Worm (Caenorhabditis elegans) whole organism, L3 larva: ENCODE results near the gene K12D12.4.

ENCODE experiments used
- R02D3.7 ChIP-seq: fragments of 150-350 bp; optimal IDR thresholded peaks from 2 replicates; lab custom pipeline; 2014; ENCODE audit warnings: missing biosample characterization, missing genetic modification characterization
- ZK546.5 ChIP-seq: sonication (generic microtip); optimal IDR thresholded peaks from 2 replicates; lab custom pipeline; 2017; ENCODE audit warnings: missing biosample characterization, missing genetic modification characterization
- aly-2 ChIP-seq: fragments of 150-350 bp; optimal IDR thresholded peaks from 2 replicates; lab custom pipeline; 2014; ENCODE audit warnings: missing biosample characterization, missing genetic modification characterization
- ceh-28 ChIP-seq: fragments of 150-350 bp; optimal IDR thresholded peaks from 2 replicates; lab custom pipeline; 2014; ENCODE audit warnings: missing biosample characterization, missing genetic modification reagents, missing genetic modification characterization
- ceh-82 ChIP-seq: fragments of 150-350 bp; optimal IDR thresholded peaks from 2 replicates; lab custom pipeline; 2014; ENCODE audit warnings: missing biosample characterization, missing genetic modification characterization
- ceh-9 ChIP-seq: sonication (generic microtip); optimal IDR thresholded peaks from 2 replicates; lab custom pipeline; 2018; ENCODE audit warnings: missing biosample characterization, missing genetic modification characterization
- daf-12 ChIP-seq: fragments of 150-350 bp; optimal IDR thresholded peaks from 2 replicates; lab custom pipeline; 2014; ENCODE audit warnings: missing biosample characterization, missing genetic modification reagents, missing genetic modification characterization
- egl-27 ChIP-seq: sonication (generic microtip); optimal IDR thresholded peaks from 4 replicates; lab custom pipeline; 2017; ENCODE audit warnings: missing biosample characterization, missing genetic modification reagents, missing genetic modification characterization
- egl-5 ChIP-seq: fragments of 150-350 bp; optimal IDR thresholded peaks from 2 replicates; lab custom pipeline; 2017; ENCODE audit warnings: missing biosample characterization, missing genetic modification reagents, missing genetic modification characterization, inconsistent platforms
- elt-1 ChIP-seq: fragments of 150-350 bp; optimal IDR thresholded peaks from 2 replicates; lab custom pipeline; 2014; ENCODE audit warnings: missing biosample characterization, missing genetic modification characterization
- elt-2 ChIP-seq: sonication (generic microtip); optimal IDR thresholded peaks from 2 replicates; lab custom pipeline; 2016; ENCODE audit warnings: missing genetic modification reagents, mild to moderate bottlenecking, missing genetic modification characterization, missing compliant biosample characterization
- elt-3 ChIP-seq, 3 experiments: fragments of 150-350 bp in 1 of 3; sonication (generic microtip) in 2 of 3; optimal IDR thresholded peaks; 2 replicates in 2 of 3; 4 replicates in 1 of 3; lab custom pipeline; 2014 to 2017; ENCODE audit warnings: missing biosample characterization in 3 of 3, missing genetic modification characterization in 3 of 3
- fkh-10 ChIP-seq: sonication (generic microtip); optimal IDR thresholded peaks from 2 replicates; lab custom pipeline; 2017; ENCODE audit warnings: missing biosample characterization, missing genetic modification reagents, missing genetic modification characterization
- hmg-11 ChIP-seq: sonication (generic microtip); optimal IDR thresholded peaks from 2 replicates; lab custom pipeline; 2016; ENCODE audit warnings: missing genetic modification characterization, missing compliant biosample characterization
- lin-39 ChIP-seq: fragments of 150-350 bp; optimal IDR thresholded peaks from 2 replicates; lab custom pipeline; 2018; ENCODE audit warnings: missing biosample characterization, missing genetic modification reagents, missing genetic modification characterization
- lsy-12 ChIP-seq: sonication (generic microtip); optimal IDR thresholded peaks from 2 replicates; lab custom pipeline; 2016; ENCODE audit warnings: mild to moderate bottlenecking, missing genetic modification characterization, missing compliant biosample characterization
- mdl-1 ChIP-seq: fragments of 150-350 bp; optimal IDR thresholded peaks from 2 replicates; lab custom pipeline; 2014; ENCODE audit warnings: missing biosample characterization, missing genetic modification characterization
- nhr-11 ChIP-seq: fragments of 150-350 bp; optimal IDR thresholded peaks from 2 replicates; lab custom pipeline; 2014; ENCODE audit warnings: missing biosample characterization, missing genetic modification characterization
- nhr-12 ChIP-seq: fragments of 150-350 bp; optimal IDR thresholded peaks from 2 replicates; lab custom pipeline; 2014; ENCODE audit warnings: missing biosample characterization, missing genetic modification characterization
- nhr-23 ChIP-seq: fragments of 150-350 bp; optimal IDR thresholded peaks from 2 replicates; lab custom pipeline; 2014; ENCODE audit warnings: missing biosample characterization, missing genetic modification reagents, missing genetic modification characterization
- nhr-237 ChIP-seq: fragments of 150-350 bp; optimal IDR thresholded peaks from 2 replicates; lab custom pipeline; 2014; ENCODE audit warnings: missing biosample characterization, missing genetic modification characterization
- nhr-28 ChIP-seq: fragments of 150-350 bp; optimal IDR thresholded peaks from 2 replicates; lab custom pipeline; 2014; ENCODE audit warnings: missing biosample characterization, missing genetic modification characterization
- nhr-43 ChIP-seq: sonication (generic microtip); optimal IDR thresholded peaks from 2 replicates; lab custom pipeline; 2016; ENCODE audit warnings: mild to moderate bottlenecking, missing genetic modification characterization, missing compliant biosample characterization; ENCODE audit not compliant: poor library complexity, severe bottlenecking
- nhr-67 ChIP-seq: fragments of 150-350 bp; optimal IDR thresholded peaks from 2 replicates; lab custom pipeline; 2014; ENCODE audit warnings: missing biosample characterization, missing genetic modification characterization
- nhr-77 ChIP-seq: fragments of 150-350 bp; optimal IDR thresholded peaks from 2 replicates; lab custom pipeline; 2014; ENCODE audit warnings: missing biosample characterization, missing genetic modification characterization
- pha-4 ChIP-seq: fragments of 150-350 bp; optimal IDR thresholded peaks from 2 replicates; lab custom pipeline; 2014; ENCODE audit warnings: missing biosample characterization, missing genetic modification reagents, missing genetic modification characterization
- pqm-1 ChIP-seq: fragments of 150-350 bp; optimal IDR thresholded peaks from 2 replicates; lab custom pipeline; 2017; ENCODE audit warnings: missing biosample characterization, missing genetic modification characterization, inconsistent platforms
- skn-1 ChIP-seq: fragments of 150-350 bp; optimal IDR thresholded peaks from 2 replicates; lab custom pipeline; 2014; ENCODE audit warnings: missing biosample characterization, missing genetic modification characterization
- unc-39 ChIP-seq: sonication (generic microtip); optimal IDR thresholded peaks from 4 replicates; lab custom pipeline; 2017; ENCODE audit warnings: missing biosample characterization, missing genetic modification characterization
- zag-1 ChIP-seq: fragments of 150-350 bp; optimal IDR thresholded peaks from 2 replicates; lab custom pipeline; 2014; ENCODE audit warnings: missing biosample characterization, missing genetic modification characterization
- ztf-11 ChIP-seq: fragments of 150-350 bp; optimal IDR thresholded peaks from 2 replicates; lab custom pipeline; 2014; ENCODE audit warnings: missing biosample characterization, missing genetic modification characterization

K12D12.4 gene

DNA sequence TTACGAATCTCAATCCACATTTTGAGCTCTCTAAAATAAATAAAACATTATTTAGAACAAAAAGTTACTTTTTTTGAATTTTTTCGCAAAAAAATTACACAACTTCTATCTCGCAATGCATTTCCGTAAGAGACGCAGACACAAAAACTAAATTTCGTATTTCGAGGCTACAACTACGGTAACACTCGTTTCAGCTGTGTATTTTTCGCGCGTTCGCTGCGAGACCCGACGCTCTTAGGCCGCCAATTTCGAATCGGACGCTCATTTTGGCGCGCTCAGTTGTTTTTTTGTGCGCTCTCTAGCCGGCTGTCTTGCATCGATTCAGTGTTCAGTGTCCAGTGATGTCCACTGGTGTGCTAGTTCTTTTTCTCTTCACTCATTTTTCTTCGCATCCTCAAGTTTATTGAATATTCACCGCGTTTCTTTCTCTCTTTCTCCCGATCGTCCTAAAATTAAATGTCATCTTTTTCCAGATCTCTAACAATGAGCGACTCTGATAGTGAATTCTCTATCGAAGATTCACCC lies 9.2 kb upstream of the K12D12.4 start, which contains the start of the genes npp-3 and top-2 (continued):
- TF ChIP-seq zag-1 (tag; lab: Kevin White, UChicago) (no peak), nhr-43 (peak; percentile 84), unc-39 (tag; lab: Kevin White, UChicago) (no peak), egl-5 (tag; lab: Kevin White, UChicago) (peak; percentile 92), R02D3.7 (peak; percentile 93), ZK546.5 (tag; lab: Kevin White, UChicago) (peak; percentile 26)
- TF ChIP-seq, all 47 proteins: peak for 28

DNA sequence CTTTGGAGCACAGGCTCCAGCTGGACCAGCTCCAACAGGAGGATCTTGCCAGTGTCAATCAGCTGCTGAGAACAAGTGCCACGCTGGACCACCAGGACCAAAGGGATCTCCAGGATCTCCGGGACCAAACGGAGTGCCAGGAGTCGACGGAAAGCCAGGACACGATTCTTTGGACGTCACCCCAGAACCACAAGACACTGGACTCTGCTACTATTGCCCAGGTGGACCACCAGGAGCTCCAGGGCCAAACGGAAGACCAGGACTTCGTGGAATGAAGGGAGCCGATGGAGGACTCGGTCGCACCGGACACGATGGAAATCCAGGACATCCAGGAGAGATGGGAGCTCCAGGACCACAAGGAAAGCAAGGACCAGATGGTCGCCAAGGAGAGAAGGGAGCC lies 3.3 kb upstream of the K12D12.4 start:
- no peak for TF ChIP-seq nhr-28 (tag; lab: Kevin White, UChicago)
- no peak for TF ChIP-seq ceh-28 (tag; lab: Kevin White, UChicago)
- no peak for TF ChIP-seq hmg-11 (tag; lab: Kevin White, UChicago)
- no peak for TF ChIP-seq nhr-43
- TF ChIP-seq elt-2 = no peak
- no peak for TF ChIP-seq nhr-237 (tag; lab: Kevin White, UChicago)
- no peak for TF ChIP-seq ZK546.5 (tag; lab: Kevin White, UChicago)
- TF ChIP-seq nhr-23 = no peak
- no peak for TF ChIP-seq lsy-12 (tag; lab: Kevin White, UChicago)
- no peak for TF ChIP-seq fkh-10 (GFP tag; lab: Kevin White, UChicago)
- TF ChIP-seq pqm-1 (tag; lab: Kevin White, UChicago) = no peak
- no peak for TF ChIP-seq nhr-77 (tag; lab: Kevin White, UChicago)
- TF ChIP-seq aly-2 (tag; lab: Kevin White, UChicago) = no peak
- TF ChIP-seq lin-39 (tag; lab: Kevin White, UChicago) = no peak
- TF ChIP-seq elt-3 (tag; optimal IDR thresholded peaks at IDR 0.05; lab: Kevin White, UChicago) = no peak
- no peak for TF ChIP-seq ceh-9 (tag; lab: Kevin White, UChicago)

ce11 chrII:11868234-11868633 lies 2.7 kb upstream of the K12D12.4 start, which contains the start of gene col-84:
TSS of gene col-84 (plus strand) at chrII:11868534.
- TF ChIP-seq nhr-28 (tag; lab: Kevin White, UChicago) (no peak), egl-5 (tag; lab: Kevin White, UChicago) (no peak), ztf-11 (tag; lab: Kevin White, UChicago) (no peak), aly-2 (tag; lab: Kevin White, UChicago) (no peak)

- TF ChIP-seq fkh-10 (GFP tag; lab: Kevin White, UChicago) (no peak), ceh-82 (tag; lab: Kevin White, UChicago) (no peak), nhr-43 (no peak), nhr-28 (tag; lab: Kevin White, UChicago) (no peak), ztf-11 (tag; lab: Kevin White, UChicago) (no peak), nhr-12 (tag; lab: Kevin White, UChicago) (no peak), daf-12 (tag; lab: Kevin White, UChicago) (no peak), skn-1 (tag; lab: Kevin White, UChicago) (no peak), hmg-11 (tag; lab: Kevin White, UChicago) (no peak), mdl-1 (no peak), egl-5 (tag; lab: Kevin White, UChicago) (no peak), nhr-67 (tag; lab: Kevin White, UChicago) (no peak), nhr-77 (tag; lab: Kevin White, UChicago) (no peak), elt-1 (tag; lab: Kevin White, UChicago) (no peak), pqm-1 (tag; lab: Kevin White, UChicago) (no peak)
Measured at ce11 chrII:11860623-11861079, 4.9 kb downstream of the K12D12.4 start, which contains the start of gene K12D12.5. TSS of gene K12D12.5 (plus strand) at chrII:11861029.

ce11 chrII:11859833-11860232 lies 5.7 kb downstream of the K12D12.4 start:
- TF ChIP-seq egl-27 (tag; lab: Kevin White, UChicago) = no peak
- no peak for TF ChIP-seq ceh-9 (tag; lab: Kevin White, UChicago)
- no peak for TF ChIP-seq fkh-10 (GFP tag; lab: Kevin White, UChicago)
- TF ChIP-seq pqm-1 (tag; lab: Kevin White, UChicago) = peak; percentile 39
- no peak for TF ChIP-seq lin-39 (tag; lab: Kevin White, UChicago)
- TF ChIP-seq elt-2 = peak; percentile 52
- no peak for TF ChIP-seq nhr-23
- no peak for TF ChIP-seq pha-4
- TF ChIP-seq aly-2 (tag; lab: Kevin White, UChicago) = no peak

DNA sequence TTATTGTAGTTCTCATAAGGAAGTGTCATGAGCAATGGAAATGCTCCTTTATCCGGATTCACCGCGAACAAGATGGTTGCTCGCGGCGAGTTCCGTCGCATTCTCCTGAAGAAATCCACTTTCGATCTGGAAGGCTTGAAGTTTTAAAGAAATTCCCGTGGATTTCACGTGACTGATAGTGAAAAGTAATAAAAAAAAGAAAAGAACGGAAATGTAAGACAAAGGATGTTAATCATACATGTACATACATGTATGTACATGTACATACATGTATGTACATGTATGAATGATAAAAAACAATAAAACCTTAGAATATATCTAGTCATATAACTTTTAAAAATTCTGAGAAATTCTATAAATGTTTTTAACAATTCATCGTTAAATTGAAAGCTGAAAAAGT lies 9.2 kb downstream of the K12D12.4 start, which contains the start of gene clh-1:
TSS of gene clh-1 (minus strand) at position 101 of the 400 bp plus-strand sequence.
- TF ChIP-seq lin-39 (tag; lab: Kevin White, UChicago) = no peak
- no peak for TF ChIP-seq nhr-11 (tag; lab: Kevin White, UChicago)
- TF ChIP-seq ceh-82 (tag; lab: Kevin White, UChicago) = no peak
- TF ChIP-seq egl-27 (tag; lab: Kevin White, UChicago) = no peak
- no peak for TF ChIP-seq egl-5 (tag; lab: Kevin White, UChicago)
- TF ChIP-seq nhr-237 (tag; lab: Kevin White, UChicago) = no peak
- no peak for TF ChIP-seq zag-1 (tag; lab: Kevin White, UChicago)
